Worm (Caenorhabditis elegans): ENCODE results near the gene C34C6.3.
A peak's percentile ranks its signal among the peaks of the same experiment; 100 is the strongest.

Gene C34C6.3

ce11 chrII:8737456-8737855, 45.7 kb downstream of the C34C6.3 start, which contains the start of gene idpb-4:
idpb-4 (minus strand) TSS chrII:8737556.
- TF ChIP-seq nhr-42 (GFP tag; IDR thresholded peaks at IDR 0.05) (no peak), lin-39 (tag; optimal IDR thresholded peaks at IDR 0.05) (no peak)

ce11 chrII:8738244-8738643, 46.5 kb downstream of the C34C6.3 start:
- TF ChIP-seq mxl-2 (GFP tag; conservative IDR thresholded peaks at IDR 0.05) (no peak), egl-43 (GFP tag; IDR thresholded peaks at IDR 0.05) (no peak), dve-1 (tag; optimal IDR thresholded peaks at IDR 0.05; ENCODE audit: insufficient read depth) (peak; percentile 49), ztf-11 (tag; optimal IDR thresholded peaks at IDR 0.05) (no peak), daf-16 (GFP tag; optimal IDR thresholded peaks at IDR 0.05) (no peak), daf-16 (tag; optimal IDR thresholded peaks at IDR 0.05) (peak; percentile 92), daf-19 (GFP tag; conservative IDR thresholded peaks at IDR 0.05) (no peak), hlh-11 (tag; optimal IDR thresholded peaks at IDR 0.05) (peak; percentile 20)

- TF ChIP-seq T26A8.4 (GFP tag; IDR thresholded peaks at IDR 0.05): no peak
- no peak for TF ChIP-seq lsy-2 (tag; optimal IDR thresholded peaks at IDR 0.05)
- no peak for TF ChIP-seq snpc-4 (tag; optimal IDR thresholded peaks at IDR 0.05)
- TF ChIP-seq F26F4.8 (GFP tag; conservative IDR thresholded peaks at IDR 0.05): no peak
- no peak for TF ChIP-seq ceh-82 (tag; optimal IDR thresholded peaks at IDR 0.05)
- no peak for TF ChIP-seq nhr-76 (tag; optimal IDR thresholded peaks at IDR 0.05)
- TF ChIP-seq F37D6.2 (tag; optimal IDR thresholded peaks at IDR 0.05): no peak
- TF ChIP-seq tag-97 (GFP tag; IDR thresholded peaks at IDR 0.05): no peak
- no peak for TF ChIP-seq F44E2.7 (GFP tag; IDR thresholded peaks at IDR 0.05)
- TF ChIP-seq mxl-2 (GFP tag; conservative IDR thresholded peaks at IDR 0.05): no peak
- TF ChIP-seq zfp-3 (GFP tag; conservative IDR thresholded peaks at IDR 0.05): no peak
- TF ChIP-seq nhr-41 (GFP tag; IDR thresholded peaks at IDR 0.05): no peak
- TF ChIP-seq zip-11 (GFP tag; IDR thresholded peaks at IDR 0.05): no peak
- TF ChIP-seq ztf-11 (tag; optimal IDR thresholded peaks at IDR 0.05): no peak
- TF ChIP-seq vab-7 (GFP tag; IDR thresholded peaks at IDR 0.05): no peak
- TF ChIP-seq fkh-10 (GFP tag; optimal IDR thresholded peaks at IDR 0.05): no peak
- no peak for TF ChIP-seq spr-1 (tag; optimal IDR thresholded peaks at IDR 0.05)
- TF ChIP-seq lin-39 (tag; optimal IDR thresholded peaks at IDR 0.05): no peak
- TF ChIP-seq lin-1 (GFP tag; IDR thresholded peaks at IDR 0.05): no peak
- no peak for TF ChIP-seq nhr-111 (GFP tag; optimal IDR thresholded peaks at IDR 0.05)
- no peak for TF ChIP-seq daf-12 (tag; optimal IDR thresholded peaks at IDR 0.05)
- TF ChIP-seq dve-1 (tag; optimal IDR thresholded peaks at IDR 0.05; ENCODE audit: insufficient read depth): peak; percentile 92
- TF ChIP-seq hmg-1.1 (GFP tag; IDR thresholded peaks at IDR 0.05): no peak
- TF ChIP-seq ZK546.5 (tag; optimal IDR thresholded peaks at IDR 0.05): no peak
- peak; percentile 23 for TF ChIP-seq nhr-10 (tag; optimal IDR thresholded peaks at IDR 0.05)
- no peak for TF ChIP-seq tra-1 (GFP tag; IDR thresholded peaks at IDR 0.05)
- TF ChIP-seq nhr-11 (tag; optimal IDR thresholded peaks at IDR 0.05): no peak
- no peak for TF ChIP-seq mxl-3 (GFP tag; optimal IDR thresholded peaks at IDR 0.05)
- no peak for TF ChIP-seq jun-1 (tag; optimal IDR thresholded peaks at IDR 0.05)
- TF ChIP-seq zip-2 (tag; optimal IDR thresholded peaks at IDR 0.05): no peak
- TF ChIP-seq attf-4 (tag; optimal IDR thresholded peaks at IDR 0.05): no peak
- TF ChIP-seq nhr-77 (tag; optimal IDR thresholded peaks at IDR 0.05): peak; percentile 82
- no peak for TF ChIP-seq R02D3.7 (tag; optimal IDR thresholded peaks at IDR 0.05)
- TF ChIP-seq hlh-30 (tag; optimal IDR thresholded peaks at IDR 0.05; ENCODE audit: insufficient read depth): peak; percentile 11
- TF ChIP-seq ceh-32 (tag; optimal IDR thresholded peaks at IDR 0.05; ENCODE audit: poor library complexity): no peak
- TF ChIP-seq ama-1 (optimal IDR thresholded peaks at IDR 0.05): no peak
- peak; percentile 22 for TF ChIP-seq nhr-102 (tag; optimal IDR thresholded peaks at IDR 0.05)
- TF ChIP-seq ztf-7 (tag; optimal IDR thresholded peaks at IDR 0.05): no peak
- TF ChIP-seq duxl-1 (tag; optimal IDR thresholded peaks at IDR 0.05; ENCODE audit: poor library complexity): no peak
- no peak for TF ChIP-seq spr-3 (GFP tag; optimal IDR thresholded peaks at IDR 0.05)
- TF ChIP-seq hif-1 (tag; optimal IDR thresholded peaks at IDR 0.05): no peak
- TF ChIP-seq lir-3 (tag; optimal IDR thresholded peaks at IDR 0.05): no peak
- TF ChIP-seq php-3 (GFP tag; IDR thresholded peaks at IDR 0.05): peak; percentile 98
Measured at ce11 chrII:8738955-8739354, 47.2 kb downstream of the C34C6.3 start.
